Worm (Caenorhabditis elegans): ENCODE results near the gene H12I19.115.

Gene H12I19.115

DNA sequence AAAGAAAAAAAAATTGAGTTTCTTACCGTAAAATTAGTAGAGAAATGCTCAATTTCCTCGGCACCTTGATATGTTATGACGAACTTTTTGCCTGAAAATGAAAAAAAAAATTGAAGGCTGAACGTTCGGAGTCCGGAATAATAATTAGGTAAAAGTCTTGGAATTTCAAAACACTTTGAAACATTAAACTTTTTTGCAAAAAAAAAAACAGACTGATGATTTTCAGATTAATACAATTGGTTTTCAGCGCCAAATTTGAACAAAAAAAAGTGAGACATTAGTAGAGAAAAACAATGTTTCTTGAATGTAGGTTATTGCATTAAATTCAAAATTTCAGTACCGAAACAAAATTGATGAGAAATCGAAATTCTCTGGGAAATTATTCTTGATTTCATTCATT lies 3.7 kb downstream of the H12I19.115 start, which contains the start of gene nkcc-1:
TSS of gene nkcc-1 (minus strand) at position 101 of the 400 bp plus-strand sequence.
- TF ChIP-seq scrt-1 (GFP tag; IDR thresholded peaks at IDR 0.05) = no peak
- no peak for TF ChIP-seq ceh-13 (GFP tag; optimal IDR thresholded peaks at IDR 0.05)
- TF ChIP-seq pes-1 (GFP tag; IDR thresholded peaks at IDR 0.05) = no peak
- TF ChIP-seq hmg-4 (GFP tag; optimal IDR thresholded peaks at IDR 0.05) = no peak
- no peak for TF ChIP-seq hmbx-1 (tag; optimal IDR thresholded peaks at IDR 0.05)
- no peak for TF ChIP-seq F13C5.2 (tag; optimal IDR thresholded peaks at IDR 0.05)

DNA sequence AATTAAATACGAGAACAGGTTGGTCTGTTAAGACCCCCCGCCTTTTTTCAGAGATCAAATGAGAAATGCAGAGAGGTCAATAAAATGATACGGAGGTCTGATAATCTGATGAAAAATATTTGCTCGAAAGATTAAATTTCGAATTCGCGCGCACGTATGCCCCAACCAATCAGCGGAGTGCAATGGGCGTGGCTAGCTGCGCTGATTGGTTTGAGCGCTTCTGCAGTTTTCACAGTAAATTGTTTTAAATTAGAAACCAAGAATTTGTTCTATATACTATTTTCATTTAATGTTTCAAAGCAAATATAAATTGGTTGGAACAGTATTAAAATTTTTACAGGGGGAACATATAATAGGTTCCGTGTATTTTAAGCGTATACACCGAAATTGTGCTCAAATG lies 8.3 kb downstream of the H12I19.115 start:
- TF ChIP-seq F13C5.2 (tag; optimal IDR thresholded peaks at IDR 0.05) = no peak
- TF ChIP-seq pes-1 (GFP tag; IDR thresholded peaks at IDR 0.05) = no peak
- TF ChIP-seq sea-1 (GFP tag; conservative IDR thresholded peaks at IDR 0.05) = no peak
- TF ChIP-seq ama-1 (optimal IDR thresholded peaks at IDR 0.05) = no peak
- no peak for TF ChIP-seq B0310.2 (tag; optimal IDR thresholded peaks at IDR 0.05)
- TF ChIP-seq flt-1 (GFP tag; IDR thresholded peaks at IDR 0.05) = no peak
- TF ChIP-seq ets-7 (tag; optimal IDR thresholded peaks at IDR 0.05) = no peak
- TF ChIP-seq hmg-4 (GFP tag; optimal IDR thresholded peaks at IDR 0.05) = no peak
- no peak for TF ChIP-seq ceh-13 (GFP tag; optimal IDR thresholded peaks at IDR 0.05)
- TF ChIP-seq tbx-37 (GFP tag; conservative IDR thresholded peaks at IDR 0.05) = no peak
- no peak for TF ChIP-seq scrt-1 (GFP tag; IDR thresholded peaks at IDR 0.05)
- TF ChIP-seq aly-1 (tag; optimal IDR thresholded peaks at IDR 0.05) = no peak
- no peak for TF ChIP-seq ceh-36 (tag; optimal IDR thresholded peaks at IDR 0.05)
- TF ChIP-seq hnd-1 (tag; optimal IDR thresholded peaks at IDR 0.05) = no peak
- TF ChIP-seq hmbx-1 (tag; optimal IDR thresholded peaks at IDR 0.05) = no peak
- no peak for TF ChIP-seq tbx-11 (GFP tag; IDR thresholded peaks at IDR 0.05)
- no peak for TF ChIP-seq tra-4 (tag; optimal IDR thresholded peaks at IDR 0.05)

DNA sequence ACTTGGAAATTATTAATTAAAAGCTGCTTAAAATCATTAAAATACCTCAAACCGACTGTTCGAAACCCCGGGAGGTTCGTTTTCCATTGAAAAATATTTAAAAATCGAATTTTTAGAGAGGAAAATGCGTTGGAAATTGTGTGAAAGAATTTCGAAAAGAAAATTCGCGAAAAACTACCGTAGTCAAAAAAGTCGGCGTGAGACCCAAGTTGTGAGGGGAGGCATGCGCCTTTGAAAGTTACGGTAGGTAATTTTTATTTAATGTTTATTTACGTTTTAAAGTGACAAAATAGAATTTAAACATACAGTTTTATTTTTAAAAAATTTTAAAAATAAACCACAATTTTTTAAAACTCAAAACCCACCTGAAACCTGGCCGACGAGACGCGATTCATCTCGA lies 12.1 kb downstream of the H12I19.115 start:
- TF ChIP-seq tbx-11 (GFP tag; IDR thresholded peaks at IDR 0.05) = no peak
- no peak for TF ChIP-seq scrt-1 (GFP tag; IDR thresholded peaks at IDR 0.05)
- no peak for TF ChIP-seq hmg-4 (GFP tag; optimal IDR thresholded peaks at IDR 0.05)
- no peak for TF ChIP-seq ets-7 (tag; optimal IDR thresholded peaks at IDR 0.05)
- no peak for TF ChIP-seq ceh-13 (GFP tag; optimal IDR thresholded peaks at IDR 0.05)
- no peak for TF ChIP-seq hnd-1 (tag; optimal IDR thresholded peaks at IDR 0.05)
- no peak for TF ChIP-seq F13C5.2 (tag; optimal IDR thresholded peaks at IDR 0.05)
- TF ChIP-seq aly-1 (tag; optimal IDR thresholded peaks at IDR 0.05) = no peak
- TF ChIP-seq B0310.2 (tag; optimal IDR thresholded peaks at IDR 0.05) = no peak
- TF ChIP-seq tra-4 (tag; optimal IDR thresholded peaks at IDR 0.05) = no peak
- TF ChIP-seq pes-1 (GFP tag; IDR thresholded peaks at IDR 0.05) = no peak

DNA sequence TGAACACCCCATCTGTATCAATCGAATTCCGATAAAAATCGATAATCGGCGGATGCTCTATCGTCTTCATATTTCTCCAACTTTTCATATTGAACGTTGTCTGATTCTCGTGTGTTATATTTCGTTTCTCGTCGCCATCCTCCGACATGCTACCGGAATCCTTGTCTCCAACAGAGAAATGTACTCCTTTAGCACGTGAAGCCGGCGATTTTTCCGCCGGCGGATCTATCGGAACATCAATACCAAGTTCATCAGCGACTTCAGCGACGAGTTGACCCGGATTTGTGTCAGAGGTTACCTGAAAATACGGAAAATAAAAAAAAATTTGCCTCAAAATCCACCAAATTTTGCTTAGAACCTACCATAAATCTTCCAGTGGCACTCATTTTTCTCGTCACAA lies 12.6 kb downstream of the H12I19.115 start:
- TF ChIP-seq F13C5.2 (tag; optimal IDR thresholded peaks at IDR 0.05) (no peak), ama-1 (optimal IDR thresholded peaks at IDR 0.05) (no peak), tbx-37 (GFP tag; conservative IDR thresholded peaks at IDR 0.05) (no peak), tra-4 (tag; optimal IDR thresholded peaks at IDR 0.05) (no peak), sea-1 (GFP tag; conservative IDR thresholded peaks at IDR 0.05) (no peak), hnd-1 (tag; optimal IDR thresholded peaks at IDR 0.05) (no peak), ceh-13 (GFP tag; optimal IDR thresholded peaks at IDR 0.05) (no peak), tbx-11 (GFP tag; IDR thresholded peaks at IDR 0.05) (no peak), scrt-1 (GFP tag; IDR thresholded peaks at IDR 0.05) (no peak), flt-1 (GFP tag; IDR thresholded peaks at IDR 0.05) (no peak), pes-1 (GFP tag; IDR thresholded peaks at IDR 0.05) (no peak), hmbx-1 (tag; optimal IDR thresholded peaks at IDR 0.05) (no peak), B0310.2 (tag; optimal IDR thresholded peaks at IDR 0.05) (no peak), ets-7 (tag; optimal IDR thresholded peaks at IDR 0.05) (no peak), ceh-36 (tag; optimal IDR thresholded peaks at IDR 0.05) (no peak), aly-1 (tag; optimal IDR thresholded peaks at IDR 0.05) (no peak)

DNA sequence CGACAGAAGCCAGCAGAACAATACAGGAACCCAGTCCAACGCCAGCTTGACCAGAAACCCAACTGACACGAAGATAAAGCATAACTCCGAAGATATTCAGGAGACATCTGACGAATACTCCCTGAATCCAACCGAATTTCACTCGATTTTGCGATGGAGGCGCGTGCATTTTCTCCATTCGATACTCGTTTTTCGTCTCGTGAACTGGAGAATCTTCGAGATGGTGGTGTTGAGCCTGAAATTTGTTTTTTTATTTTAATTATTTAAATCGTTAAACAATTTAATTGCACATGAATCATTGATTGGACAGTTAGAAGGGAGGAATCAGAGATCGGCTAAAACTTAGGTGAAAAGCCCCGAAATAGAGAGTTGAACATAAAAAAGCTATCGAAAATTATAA lies 13.3 kb downstream of the H12I19.115 start:
- no peak for TF ChIP-seq ama-1 (optimal IDR thresholded peaks at IDR 0.05)
- TF ChIP-seq tbx-37 (GFP tag; conservative IDR thresholded peaks at IDR 0.05) = no peak
- no peak for TF ChIP-seq F13C5.2 (tag; optimal IDR thresholded peaks at IDR 0.05)
- no peak for TF ChIP-seq scrt-1 (GFP tag; IDR thresholded peaks at IDR 0.05)
- TF ChIP-seq flt-1 (GFP tag; IDR thresholded peaks at IDR 0.05) = no peak
- TF ChIP-seq ceh-36 (tag; optimal IDR thresholded peaks at IDR 0.05) = no peak
- no peak for TF ChIP-seq tra-4 (tag; optimal IDR thresholded peaks at IDR 0.05)
- TF ChIP-seq aly-1 (tag; optimal IDR thresholded peaks at IDR 0.05) = no peak
- no peak for TF ChIP-seq hmg-4 (GFP tag; optimal IDR thresholded peaks at IDR 0.05)
- TF ChIP-seq hnd-1 (tag; optimal IDR thresholded peaks at IDR 0.05) = no peak
- TF ChIP-seq hmbx-1 (tag; optimal IDR thresholded peaks at IDR 0.05) = no peak
- TF ChIP-seq ets-7 (tag; optimal IDR thresholded peaks at IDR 0.05) = no peak
- no peak for TF ChIP-seq B0310.2 (tag; optimal IDR thresholded peaks at IDR 0.05)

DNA sequence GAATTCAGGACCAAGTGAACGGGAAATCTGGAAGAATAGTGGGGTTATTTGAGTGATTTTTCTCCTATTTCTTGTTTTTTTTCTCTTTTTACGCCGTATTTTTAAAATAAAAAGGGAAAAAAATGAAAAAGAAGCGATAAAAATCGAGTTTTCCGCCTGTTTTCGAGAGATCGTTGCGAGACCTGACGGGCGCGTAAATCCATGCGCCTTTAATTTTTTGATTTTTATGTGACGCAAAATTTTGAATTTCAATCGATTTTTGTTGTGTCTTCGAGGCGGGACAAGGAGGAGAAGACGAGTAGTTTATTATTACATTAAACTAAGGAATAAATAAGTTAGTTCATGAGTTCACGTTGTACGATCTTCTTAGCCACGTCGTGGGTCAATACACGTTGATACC lies 14.0 kb downstream of the H12I19.115 start:
- TF ChIP-seq F13C5.2 (tag; optimal IDR thresholded peaks at IDR 0.05) (no peak), ceh-13 (GFP tag; optimal IDR thresholded peaks at IDR 0.05) (no peak), aly-1 (tag; optimal IDR thresholded peaks at IDR 0.05) (no peak), ets-7 (tag; optimal IDR thresholded peaks at IDR 0.05) (no peak), tra-4 (tag; optimal IDR thresholded peaks at IDR 0.05) (no peak), ama-1 (optimal IDR thresholded peaks at IDR 0.05) (no peak), hmbx-1 (tag; optimal IDR thresholded peaks at IDR 0.05) (no peak), sea-1 (GFP tag; conservative IDR thresholded peaks at IDR 0.05) (no peak), scrt-1 (GFP tag; IDR thresholded peaks at IDR 0.05) (no peak), flt-1 (GFP tag; IDR thresholded peaks at IDR 0.05) (no peak), ceh-36 (tag; optimal IDR thresholded peaks at IDR 0.05) (no peak), pes-1 (GFP tag; IDR thresholded peaks at IDR 0.05) (no peak), hmg-4 (GFP tag; optimal IDR thresholded peaks at IDR 0.05) (no peak), tbx-11 (GFP tag; IDR thresholded peaks at IDR 0.05) (no peak)

DNA sequence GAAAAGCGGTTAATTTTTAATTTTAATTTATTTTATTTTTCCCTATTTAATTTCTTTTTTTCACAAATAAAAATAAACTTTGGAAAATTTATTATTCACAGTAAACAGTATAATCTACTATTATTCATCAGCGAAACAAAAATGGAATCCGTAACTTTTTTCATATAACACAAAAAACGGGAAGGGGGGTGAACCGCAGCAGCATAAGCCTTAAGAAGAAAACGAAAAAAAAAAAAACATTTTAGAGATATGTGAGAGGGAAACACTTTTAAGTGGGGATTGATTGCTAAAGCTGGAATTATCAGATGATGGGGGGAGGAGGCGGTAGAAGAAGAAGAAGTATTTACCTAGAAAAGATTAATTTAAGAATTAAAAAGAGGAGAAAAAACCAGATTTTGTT lies 20.0 kb downstream of the H12I19.115 start:
- no peak for TF ChIP-seq ceh-13 (GFP tag; optimal IDR thresholded peaks at IDR 0.05)
- no peak for TF ChIP-seq scrt-1 (GFP tag; IDR thresholded peaks at IDR 0.05)
- TF ChIP-seq flt-1 (GFP tag; IDR thresholded peaks at IDR 0.05) = no peak
- TF ChIP-seq hnd-1 (tag; optimal IDR thresholded peaks at IDR 0.05) = no peak
- no peak for TF ChIP-seq tbx-37 (GFP tag; conservative IDR thresholded peaks at IDR 0.05)
- no peak for TF ChIP-seq pes-1 (GFP tag; IDR thresholded peaks at IDR 0.05)
- TF ChIP-seq aly-1 (tag; optimal IDR thresholded peaks at IDR 0.05) = no peak
- no peak for TF ChIP-seq sea-1 (GFP tag; conservative IDR thresholded peaks at IDR 0.05)

All from whole organism, early embryonic.